Fruit fly (Drosophila melanogaster): ENCODE results near the gene mge.
A peak's percentile ranks its signal among the peaks of the same experiment; 100 is the strongest.

mge gene

dm6 chr3L:3905111-3905510 is 4.6 kb downstream of the mge start, which contains the start of gene ida:
Gene ida, plus strand, starts transcription at chr3L:3905344.
- TF ChIP-seq hkb (optimal IDR thresholded peaks at IDR 0.05) (no peak), hkb (GFP tag; IDR thresholded peaks at IDR 0.05) (no peak), CG14965 (GFP tag; optimal IDR thresholded peaks at IDR 0.05; ENCODE audit: borderline replicate concordance) (no peak), ab (GFP tag; optimal IDR thresholded peaks at IDR 0.05) (no peak), Adf1 (GFP tag; IDR thresholded peaks at IDR 0.05) (no peak), BtbVII (GFP tag; optimal IDR thresholded peaks at IDR 0.05) (no peak), NFAT (GFP tag; IDR thresholded peaks at IDR 0.05) (no peak), CG6272 (GFP tag; IDR thresholded peaks at IDR 0.05) (no peak), Sin3A (optimal IDR thresholded peaks at IDR 0.05) (peak; percentile 48), CG16863 (GFP tag; optimal IDR thresholded peaks at IDR 0.05) (no peak), lola (GFP tag; optimal IDR thresholded peaks at IDR 0.05) (no peak), CG12769 (tag; optimal IDR thresholded peaks at IDR 0.05) (peak; percentile 27), H15 (GFP tag; IDR thresholded peaks at IDR 0.05) (no peak), odd (GFP tag; optimal IDR thresholded peaks at IDR 0.05) (no peak), CG9817 (tag; optimal IDR thresholded peaks at IDR 0.05) (no peak), ro (GFP tag; IDR thresholded peaks at IDR 0.05) (no peak), CG12104 (GFP tag; optimal IDR thresholded peaks at IDR 0.05) (no peak), Six4 (GFP tag; optimal IDR thresholded peaks at IDR 0.05) (no peak), CG2202 (tag; optimal IDR thresholded peaks at IDR 0.05) (no peak), CG17802 (tag; optimal IDR thresholded peaks at IDR 0.05) (no peak), CG8281 (tag; optimal IDR thresholded peaks at IDR 0.05) (no peak), CHES-1-like (GFP tag; optimal IDR thresholded peaks at IDR 0.05) (peak; percentile 33), pho (GFP tag; optimal IDR thresholded peaks at IDR 0.05) (no peak), CG10366 (GFP tag; IDR thresholded peaks at IDR 0.05) (no peak), exex (tag; optimal IDR thresholded peaks at IDR 0.05) (peak; percentile 19), Dref (GFP tag; IDR thresholded peaks at IDR 0.05) (no peak), ato (GFP tag; IDR thresholded peaks at IDR 0.05; ENCODE audit: partially characterized antibody) (no peak), CG10565 (GFP tag; optimal IDR thresholded peaks at IDR 0.05) (no peak), Dip2 (GFP tag; IDR thresholded peaks at IDR 0.05) (no peak), Hmx (GFP tag; optimal IDR thresholded peaks at IDR 0.05) (no peak), Sry-β (GFP tag; optimal IDR thresholded peaks at IDR 0.05) (no peak), Hsf (GFP tag; optimal IDR thresholded peaks at IDR 0.05) (no peak), Opbp (GFP tag; IDR thresholded peaks at IDR 0.05; ENCODE audit: partially characterized antibody) (peak; percentile 100), sima (GFP tag; optimal IDR thresholded peaks at IDR 0.05) (no peak), ranshi (GFP tag; IDR thresholded peaks at IDR 0.05) (no peak), so (GFP tag; IDR thresholded peaks at IDR 0.05) (no peak), bowl (GFP tag; IDR thresholded peaks at IDR 0.05) (no peak), Atf-2 (GFP tag; optimal IDR thresholded peaks at IDR 0.05) (no peak), CG2120 (GFP tag; optimal IDR thresholded peaks at IDR 0.05) (no peak), CG31365 (tag; optimal IDR thresholded peaks at IDR 0.05) (no peak), CG15601 (tag; optimal IDR thresholded peaks at IDR 0.05) (peak; percentile 8), Dek (tag; optimal IDR thresholded peaks at IDR 0.05) (no peak), CG12071 (GFP tag; optimal IDR thresholded peaks at IDR 0.05) (no peak), CG1603 (tag; optimal IDR thresholded peaks at IDR 0.05) (peak; percentile 74), Myb (GFP tag; optimal IDR thresholded peaks at IDR 0.05) (peak; percentile 64), CG11093 (GFP tag; IDR thresholded peaks at IDR 0.05) (no peak), CG1832 (GFP tag; optimal IDR thresholded peaks at IDR 0.05) (no peak), Camta (GFP tag; optimal IDR thresholded peaks at IDR 0.05) (no peak), Doc2 (GFP tag; IDR thresholded peaks at IDR 0.05) (no peak), Hey (tag; optimal IDR thresholded peaks at IDR 0.05) (peak; percentile 53), CG17612 (GFP tag; IDR thresholded peaks at IDR 0.05) (no peak), org-1 (GFP tag; optimal IDR thresholded peaks at IDR 0.05) (no peak), oc (tag; optimal IDR thresholded peaks at IDR 0.05) (no peak)

Data from whole organism, embryonic.